Worm (Caenorhabditis elegans): ENCODE measurements around the gene K10D11.7.

K10D11.7 gene

ce11 chrIV:13021006-13021405 lies 25.2 kb upstream of the K10D11.7 start:
- TF ChIP-seq aha-1 (tag): peak; percentile 70
- TF ChIP-seq nhr-76 (tag; optimal IDR thresholded peaks at IDR 0.05): no peak
- TF ChIP-seq lin-38 (GFP tag; IDR thresholded peaks at IDR 0.05): no peak
- no peak for TF ChIP-seq ztf-11 (tag; optimal IDR thresholded peaks at IDR 0.05)
- no peak for TF ChIP-seq spr-1 (tag; optimal IDR thresholded peaks at IDR 0.05)
- TF ChIP-seq F49E8.2 (tag; optimal IDR thresholded peaks at IDR 0.05; ENCODE audit: borderline replicate concordance): no peak
- no peak for TF ChIP-seq unc-62 (GFP tag; optimal IDR thresholded peaks at IDR 0.05 in 1 of 2)
- TF ChIP-seq unc-62 (tag; optimal IDR thresholded peaks at IDR 0.05): no peak
- TF ChIP-seq attf-4 (tag; optimal IDR thresholded peaks at IDR 0.05): no peak

- TF ChIP-seq lsy-2 (tag; optimal IDR thresholded peaks at IDR 0.05) (peak in 1 of 2 experiments; percentile 7), ceh-44 (GFP tag; IDR thresholded peaks at IDR 0.05) (no peak), set-16 (GFP tag; IDR thresholded peaks at IDR 0.05) (peak; percentile 28; the same call in 1 of the 2 replicates), unc-62 (GFP tag; optimal IDR thresholded peaks at IDR 0.05 in 1 of 2) (peak in 1 of 2 experiments; percentile 9), unc-62 (tag; optimal IDR thresholded peaks at IDR 0.05) (no peak), ces-1 (GFP tag; optimal IDR thresholded peaks at IDR 0.05) (peak; percentile 64), php-3 (GFP tag; IDR thresholded peaks at IDR 0.05) (no peak), lin-29 (GFP tag; IDR thresholded peaks at IDR 0.05) (no peak), lin-39 (tag; optimal IDR thresholded peaks at IDR 0.05) (no peak), attf-4 (tag; optimal IDR thresholded peaks at IDR 0.05) (no peak), ctbp-1 (GFP tag; IDR thresholded peaks at IDR 0.05) (peak; percentile 57), fkh-10 (GFP tag; optimal IDR thresholded peaks at IDR 0.05) (peak; percentile 60), daf-12 (tag; optimal IDR thresholded peaks at IDR 0.05) (no peak)
Observed at ce11 chrIV:13016820-13017219, 21.0 kb upstream of the K10D11.7 start.

- TF ChIP-seq skn-1 (tag; optimal IDR thresholded peaks at IDR 0.05) (no peak), T20F7.1 (GFP tag; optimal IDR thresholded peaks at IDR 0.05) (no peak), aha-1 (tag) (peak; percentile 45), nhr-77 (tag; optimal IDR thresholded peaks at IDR 0.05) (no peak), F10B5.3 (tag; optimal IDR thresholded peaks at IDR 0.05) (no peak), ceh-62 (tag; optimal IDR thresholded peaks at IDR 0.05) (no peak), hmg-1.1 (GFP tag; IDR thresholded peaks at IDR 0.05) (peak; percentile 57; the same call in 1 of the 2 replicates), egl-27 (tag; optimal IDR thresholded peaks at IDR 0.05) (no peak), daf-8 (GFP tag; IDR thresholded peaks at IDR 0.05) (no peak), zfp-2 (tag; optimal IDR thresholded peaks at IDR 0.05) (no peak), madf-9 (GFP tag; conservative IDR thresholded peaks at IDR 0.05) (no peak), mdl-1 (tag; optimal IDR thresholded peaks at IDR 0.05) (no peak), lsy-2 (tag; optimal IDR thresholded peaks at IDR 0.05) (peak in 1 of 2 experiments; percentile 12), attf-4 (tag; optimal IDR thresholded peaks at IDR 0.05) (no peak), fkh-10 (GFP tag; optimal IDR thresholded peaks at IDR 0.05) (peak; percentile 36), unc-62 (GFP tag; optimal IDR thresholded peaks at IDR 0.05 in 1 of 2) (no peak), unc-62 (tag; optimal IDR thresholded peaks at IDR 0.05) (no peak), zag-1 (tag; optimal IDR thresholded peaks at IDR 0.05) (no peak), cey-2 (tag; optimal IDR thresholded peaks at IDR 0.05; ENCODE audit: borderline replicate concordance, insufficient read depth) (no peak), Y5F2A.4 (GFP tag; optimal IDR thresholded peaks at IDR 0.05) (no peak)
Observed at ce11 chrIV:13015801-13016404, 20.1 kb upstream of the K10D11.7 start.

- TF ChIP-seq nhr-6 (tag; optimal IDR thresholded peaks at IDR 0.05) (no peak), nhr-25 (tag; optimal IDR thresholded peaks at IDR 0.05; ENCODE audit: borderline replicate concordance, insufficient read depth) (no peak), nhr-48 (tag; optimal IDR thresholded peaks at IDR 0.05) (no peak), aha-1 (tag) (peak; percentile 5)
Observed at ce11 chrIV:13013711-13014341, 18.0 kb upstream of the K10D11.7 start.
